Worm (Caenorhabditis elegans): Measurements from ENCODE around the gene F32D8.3.

F32D8.3 gene

DNA sequence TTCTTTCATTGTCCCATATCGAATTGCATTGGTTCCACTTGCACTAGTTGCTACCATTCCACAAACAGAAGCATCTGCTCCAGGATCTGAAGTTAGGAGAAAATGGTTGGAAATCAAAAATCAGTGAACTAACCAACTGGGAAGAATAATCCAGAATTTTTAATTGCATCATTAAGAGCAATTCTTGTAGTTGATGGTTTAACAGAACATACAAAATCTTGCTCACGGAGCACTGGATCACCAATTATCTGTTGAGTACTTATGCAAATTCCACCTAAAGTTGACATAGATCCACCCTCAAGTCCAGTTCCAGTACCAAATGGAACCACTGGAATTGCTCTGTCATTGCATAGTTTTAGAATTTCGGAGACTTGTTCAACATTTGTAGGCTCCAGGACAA lies 3.1 kb downstream of the F32D8.3 start:
- TF ChIP-seq dao-5 (tag; optimal IDR thresholded peaks at IDR 0.05), result no peak

DNA sequence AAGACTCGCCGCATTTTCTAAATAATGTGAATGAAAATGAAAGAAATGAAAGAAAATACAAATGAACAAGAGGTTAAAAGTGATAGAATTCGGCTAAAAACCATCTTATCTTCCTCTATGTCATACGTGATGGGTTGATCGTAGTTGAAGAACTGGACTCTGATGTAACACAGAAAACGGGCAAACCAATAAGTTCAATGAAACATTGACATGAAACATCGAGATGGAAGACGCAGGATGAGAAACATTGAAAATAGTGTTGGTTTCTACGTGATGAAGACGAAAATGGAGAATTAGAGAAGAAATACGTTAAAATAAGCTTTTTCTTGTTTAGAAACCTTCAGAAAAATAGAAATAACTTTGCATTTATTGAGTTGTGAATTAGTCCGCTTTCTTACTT lies 4.3 kb downstream of the F32D8.3 start, which contains the start of gene F32D8.12:
F32D8.12 (minus strand) TSS at position 48 of the 400 bp plus-strand sequence.
- TF ChIP-seq him-1 (tag; optimal IDR thresholded peaks at IDR 0.05) (no peak), dao-5 (tag; optimal IDR thresholded peaks at IDR 0.05) (no peak), W03F9.2 (tag; optimal IDR thresholded peaks at IDR 0.05) (no peak)

DNA sequence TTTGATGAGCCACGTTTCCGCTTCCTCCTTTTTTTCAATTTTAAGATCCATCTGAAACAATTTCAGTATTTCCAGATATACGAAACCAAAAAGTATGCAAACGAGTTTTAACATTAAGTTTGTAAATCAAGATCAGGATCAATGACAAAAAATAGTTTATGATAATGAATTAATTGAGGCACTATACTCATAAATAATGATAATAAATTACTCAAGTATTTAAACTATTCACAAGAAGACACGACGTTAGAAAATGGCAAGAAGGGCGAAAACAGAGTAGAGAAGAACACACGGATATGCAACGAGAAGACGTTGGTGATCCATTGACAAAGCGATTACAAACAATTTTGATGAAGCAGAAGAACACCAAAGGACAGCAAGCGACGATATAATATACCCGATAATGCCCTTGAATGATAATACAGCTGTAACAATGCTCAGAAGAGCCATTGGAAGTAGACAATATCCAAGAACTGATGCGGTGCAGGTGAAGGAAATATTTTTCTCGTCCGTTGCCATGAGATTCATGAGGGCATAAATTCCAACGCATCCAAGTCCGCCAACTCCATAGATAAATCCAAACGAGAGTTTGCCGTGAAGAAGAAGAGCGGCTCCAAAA lies 7.0 kb downstream of the F32D8.3 start, which contains the start of gene F32D8.4:
F32D8.4 (minus strand) TSS at position 51 of the 619 bp plus-strand sequence.
- no peak for TF ChIP-seq W03F9.2 (tag; optimal IDR thresholded peaks at IDR 0.05)
- no peak for TF ChIP-seq him-1 (tag; optimal IDR thresholded peaks at IDR 0.05)
- no peak for TF ChIP-seq dao-5 (tag; optimal IDR thresholded peaks at IDR 0.05)

DNA sequence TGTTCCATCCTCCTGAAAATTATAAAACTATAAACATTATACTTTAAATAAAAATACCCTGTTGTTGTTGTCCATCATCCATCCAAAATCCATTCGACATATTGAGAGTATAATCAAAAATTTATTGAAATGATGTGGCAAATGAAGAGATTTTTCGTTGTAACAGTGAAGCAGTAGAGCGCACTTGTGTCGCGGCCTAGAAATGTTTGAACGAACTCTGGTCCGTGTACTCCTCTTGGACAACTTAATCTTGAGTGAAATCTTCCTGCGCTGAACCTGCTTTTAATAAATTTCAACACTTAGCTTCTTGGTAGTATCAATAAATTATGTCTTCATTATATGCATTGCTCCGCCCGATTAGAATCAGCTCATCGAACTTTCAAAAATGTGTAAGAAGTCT lies 8.0 kb downstream of the F32D8.3 start, which contains the start of the genes F32D8.14 and F32D8.5:
F32D8.14 (minus strand) TSS at position 188 of the 400 bp plus-strand sequence.
F32D8.5 (plus strand) TSS at position 200 of the 400 bp plus-strand sequence.
- peak; percentile 92 for TF ChIP-seq W03F9.2 (tag; optimal IDR thresholded peaks at IDR 0.05)
- peak; percentile 33 for TF ChIP-seq him-1 (tag; optimal IDR thresholded peaks at IDR 0.05)
- no peak for TF ChIP-seq dao-5 (tag; optimal IDR thresholded peaks at IDR 0.05)

DNA sequence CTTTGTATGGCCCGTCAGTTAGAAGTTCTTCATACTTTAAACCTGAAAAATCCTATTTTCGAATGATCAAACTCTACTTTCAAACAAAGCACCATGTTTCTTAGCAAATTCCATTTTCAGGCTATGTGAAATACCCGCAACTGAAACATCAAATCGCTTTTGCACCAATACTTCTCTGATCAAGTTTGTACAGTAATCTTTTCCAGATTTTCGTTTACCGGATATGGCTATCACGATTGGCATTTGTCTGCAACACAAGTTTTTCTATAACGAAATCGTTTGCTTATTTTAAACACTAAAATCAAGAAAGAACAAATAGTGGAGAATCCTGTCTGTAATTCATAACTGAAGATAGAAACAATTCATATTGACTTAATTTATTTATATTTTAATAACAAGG lies 9.7 kb downstream of the F32D8.3 start, which contains the start of gene F32D8.13:
F32D8.13 (minus strand) TSS at position 249 of the 400 bp plus-strand sequence.
- no peak for TF ChIP-seq dao-5 (tag; optimal IDR thresholded peaks at IDR 0.05)
- no peak for TF ChIP-seq him-1 (tag; optimal IDR thresholded peaks at IDR 0.05)
- no peak for TF ChIP-seq W03F9.2 (tag; optimal IDR thresholded peaks at IDR 0.05)

DNA sequence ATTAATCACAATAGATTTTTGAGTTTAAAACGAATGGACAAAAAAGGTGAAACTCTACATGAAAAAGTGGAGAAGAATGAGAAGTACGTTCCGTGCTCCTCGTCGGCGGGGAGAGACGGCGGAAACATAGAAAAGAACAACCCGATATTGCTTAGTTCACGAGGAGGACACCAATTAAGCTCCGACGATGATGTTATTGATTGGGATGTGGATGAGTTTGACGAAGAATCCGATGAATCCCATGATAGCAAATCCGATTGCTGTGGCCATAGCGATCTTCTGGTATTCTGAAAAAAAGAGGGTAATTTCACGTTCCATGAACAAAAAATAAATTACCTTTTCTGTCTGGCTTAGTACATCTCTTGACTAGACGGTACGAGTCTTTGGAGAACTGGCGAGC lies 10.1 kb downstream of the F32D8.3 start:
- TF ChIP-seq him-1 (tag; optimal IDR thresholded peaks at IDR 0.05) (no peak), dao-5 (tag; optimal IDR thresholded peaks at IDR 0.05) (no peak), W03F9.2 (tag; optimal IDR thresholded peaks at IDR 0.05) (no peak)

DNA sequence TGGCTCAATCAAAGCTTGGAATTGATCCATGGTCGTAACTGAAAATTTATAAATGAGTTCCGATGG lies 10.3 kb downstream of the F32D8.3 start, which contains the start of gene sec-61.G:
sec-61.G (minus strand) TSS at position 38 of the 66 bp plus-strand sequence.
- no peak for TF ChIP-seq W03F9.2 (tag; optimal IDR thresholded peaks at IDR 0.05)
- no peak for TF ChIP-seq dao-5 (tag; optimal IDR thresholded peaks at IDR 0.05)
- no peak for TF ChIP-seq him-1 (tag; optimal IDR thresholded peaks at IDR 0.05)

DNA sequence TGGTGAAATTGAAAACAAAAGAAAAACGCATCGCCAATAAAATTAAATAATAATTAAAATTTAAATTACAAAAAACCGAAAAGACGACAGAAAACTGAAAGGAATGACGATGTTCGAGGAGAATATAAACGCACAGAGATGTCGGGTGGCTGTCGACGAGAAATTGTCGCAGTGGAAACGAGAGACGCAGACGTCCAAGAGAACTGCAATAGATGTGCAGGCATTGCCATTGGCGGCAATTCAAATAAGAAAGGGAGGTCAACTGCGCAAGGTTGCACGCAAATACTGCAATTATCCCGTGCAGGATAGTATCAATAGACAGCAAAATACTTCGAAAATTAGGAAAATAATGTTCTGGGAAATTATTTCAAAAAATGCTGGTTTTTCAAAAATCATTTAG lies 10.5 kb downstream of the F32D8.3 start:
- TF ChIP-seq him-1 (tag; optimal IDR thresholded peaks at IDR 0.05), result peak; percentile 97
- TF ChIP-seq W03F9.2 (tag; optimal IDR thresholded peaks at IDR 0.05), result peak; percentile 97
- TF ChIP-seq dao-5 (tag; optimal IDR thresholded peaks at IDR 0.05), result peak; percentile 43

DNA sequence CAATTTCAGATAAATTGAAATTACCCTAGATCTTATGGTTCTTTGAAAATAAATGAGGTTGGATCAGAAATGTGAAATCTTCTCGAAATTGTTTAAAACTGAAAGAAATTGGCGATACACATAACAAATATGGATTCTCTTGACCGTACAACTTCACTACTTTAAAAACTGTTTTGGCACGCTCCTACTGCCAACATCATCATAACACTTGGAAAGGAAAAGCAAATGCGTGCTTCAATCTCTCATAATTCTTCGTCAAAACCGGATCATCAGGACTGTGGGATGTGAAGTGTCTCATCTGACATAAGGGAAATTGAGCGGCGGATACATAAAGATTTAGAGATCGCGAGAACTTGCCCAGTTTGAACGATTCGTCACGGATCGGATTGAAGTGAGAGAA lies 11.5 kb downstream of the F32D8.3 start, which contains the start of gene F32D8.7:
F32D8.7 (plus strand) TSS at position 329 of the 400 bp plus-strand sequence.
- no peak for TF ChIP-seq dao-5 (tag; optimal IDR thresholded peaks at IDR 0.05)
- TF ChIP-seq him-1 (tag; optimal IDR thresholded peaks at IDR 0.05), result no peak
- no peak for TF ChIP-seq W03F9.2 (tag; optimal IDR thresholded peaks at IDR 0.05)

DNA sequence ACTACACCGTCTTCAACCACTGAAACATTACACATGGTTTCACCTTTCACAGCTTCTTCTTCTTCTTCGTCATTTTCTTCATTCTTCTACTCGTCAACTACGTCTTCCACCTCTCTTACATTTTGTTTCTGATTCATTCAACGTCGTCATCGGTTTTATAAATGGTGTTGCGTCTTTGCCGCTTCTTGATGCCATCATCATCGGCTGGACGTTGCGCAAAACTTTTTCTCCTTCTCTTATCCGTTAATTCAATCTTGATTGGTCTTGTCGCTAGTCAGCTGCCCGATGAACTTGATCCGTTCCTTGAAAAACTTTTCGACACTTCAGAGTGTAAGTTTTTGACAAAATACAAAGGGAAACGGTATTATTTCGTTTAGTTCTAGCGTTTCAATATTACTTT lies 12.0 kb downstream of the F32D8.3 start:
- TF ChIP-seq him-1 (tag; optimal IDR thresholded peaks at IDR 0.05) (no peak), W03F9.2 (tag; optimal IDR thresholded peaks at IDR 0.05) (no peak), dao-5 (tag; optimal IDR thresholded peaks at IDR 0.05) (no peak)

DNA sequence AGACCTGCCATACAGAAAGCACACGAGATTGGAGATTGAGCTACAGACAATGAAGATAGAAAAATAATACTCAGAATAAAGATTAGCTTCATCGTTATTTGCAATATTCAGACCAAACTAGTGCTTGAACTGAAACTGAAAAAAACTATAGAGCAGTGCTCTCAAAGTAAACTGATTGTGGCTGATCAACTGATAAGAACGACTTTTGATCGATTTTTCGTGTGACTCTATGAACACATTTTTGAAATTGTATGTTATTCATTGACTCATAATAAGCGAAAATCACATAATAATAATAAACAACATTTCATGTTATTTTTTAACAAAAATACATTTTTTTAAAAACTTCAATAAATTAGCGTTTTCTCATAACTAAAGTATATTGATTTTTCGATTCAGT lies 14.5 kb downstream of the F32D8.3 start, which contains the start of gene spp-16:
spp-16 (minus strand) TSS at position 179 of the 400 bp plus-strand sequence.
- TF ChIP-seq him-1 (tag; optimal IDR thresholded peaks at IDR 0.05) (no peak), dao-5 (tag; optimal IDR thresholded peaks at IDR 0.05) (no peak)

DNA sequence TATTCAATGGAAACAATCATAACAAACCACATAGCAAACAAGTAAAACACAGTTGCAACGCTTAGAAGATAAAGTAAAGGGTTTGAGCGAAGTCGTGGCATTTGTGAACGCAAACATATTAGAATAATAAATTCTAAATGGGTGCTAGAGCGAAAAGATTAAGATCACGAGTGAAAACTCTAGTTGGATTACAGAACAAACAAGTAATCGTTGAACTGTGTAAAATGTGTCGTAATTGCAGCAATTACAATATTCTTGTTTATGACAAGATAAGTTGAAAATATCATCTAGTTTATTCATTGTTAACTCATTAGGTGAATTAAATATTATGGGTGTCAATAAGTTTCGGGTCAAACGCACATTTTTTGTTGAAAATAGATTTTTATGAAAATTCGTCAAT lies 16.0 kb downstream of the F32D8.3 start, which contains the start of gene F32D8.8:
F32D8.8 (minus strand) TSS at position 101 of the 400 bp plus-strand sequence.
- no peak for TF ChIP-seq dao-5 (tag; optimal IDR thresholded peaks at IDR 0.05)
- TF ChIP-seq him-1 (tag; optimal IDR thresholded peaks at IDR 0.05), result no peak
- TF ChIP-seq W03F9.2 (tag; optimal IDR thresholded peaks at IDR 0.05), result no peak

DNA sequence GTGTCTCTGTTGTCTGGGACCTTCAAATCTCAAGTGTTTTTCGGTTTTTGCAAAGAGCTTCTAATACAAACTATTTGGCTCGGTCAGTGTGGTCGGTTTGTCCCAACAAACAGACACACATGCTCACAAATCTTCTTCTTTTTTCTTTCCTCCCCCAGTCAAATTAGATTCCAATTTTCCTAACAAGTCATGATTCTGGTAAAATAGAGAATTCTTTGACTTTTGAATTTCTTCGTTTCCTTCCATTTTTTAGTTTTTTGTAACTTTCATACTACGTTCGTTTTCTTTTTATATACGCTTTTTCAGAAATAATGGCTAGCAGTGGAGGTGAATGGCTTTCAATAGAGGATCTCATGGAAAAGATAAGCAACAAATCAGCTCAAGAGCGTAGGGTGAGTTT lies 17.1 kb downstream of the F32D8.3 start, which contains the start of gene F32D8.15:
F32D8.15 (plus strand) TSS at position 301 of the 400 bp plus-strand sequence.
- no peak for TF ChIP-seq W03F9.2 (tag; optimal IDR thresholded peaks at IDR 0.05)
- TF ChIP-seq dao-5 (tag; optimal IDR thresholded peaks at IDR 0.05), result no peak
- no peak for TF ChIP-seq him-1 (tag; optimal IDR thresholded peaks at IDR 0.05)

DNA sequence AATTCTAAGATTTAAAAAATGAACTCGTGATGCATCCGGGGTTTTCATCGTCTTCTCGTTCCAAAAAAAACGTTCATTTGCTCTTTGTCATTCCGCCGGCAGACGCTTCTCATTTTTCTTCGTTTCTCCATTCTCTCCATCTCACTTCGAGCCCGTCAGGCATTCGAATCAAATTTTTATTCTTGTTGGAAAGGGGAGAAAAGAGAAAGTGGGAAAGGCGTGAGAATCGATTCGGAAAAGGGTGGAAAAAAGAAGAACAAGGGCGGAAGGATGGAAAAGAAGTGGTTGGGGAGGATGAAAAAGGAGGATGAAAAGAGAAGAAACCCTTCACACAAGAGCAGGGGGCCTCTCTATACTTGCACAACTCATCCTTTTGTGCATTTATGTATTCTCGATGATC lies 18.2 kb downstream of the F32D8.3 start:
- TF ChIP-seq dao-5 (tag; optimal IDR thresholded peaks at IDR 0.05) (no peak), W03F9.2 (tag; optimal IDR thresholded peaks at IDR 0.05) (no peak), him-1 (tag; optimal IDR thresholded peaks at IDR 0.05) (no peak)

DNA sequence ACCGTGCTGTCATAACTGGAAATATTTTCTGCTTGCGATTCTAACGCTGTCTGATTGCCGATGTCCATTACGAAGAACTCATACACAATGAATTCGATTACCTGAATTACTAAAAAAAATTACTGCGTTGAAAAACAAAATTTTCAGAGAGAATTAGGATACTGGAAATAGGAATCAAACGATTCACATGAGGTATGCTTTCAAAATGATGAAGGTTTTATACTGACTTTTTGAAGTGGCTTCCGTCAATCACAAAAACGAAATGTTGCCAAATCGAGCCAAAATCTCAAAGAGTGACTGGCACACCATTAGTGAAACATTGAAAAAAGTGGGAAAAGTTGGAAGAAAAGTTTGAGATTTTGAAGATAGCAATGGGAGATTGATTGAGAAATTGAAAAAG lies 22.4 kb downstream of the F32D8.3 start, which contains the start of gene zzz-1:
zzz-1 (minus strand) TSS at position 101 of the 400 bp plus-strand sequence.
- no peak for TF ChIP-seq him-1 (tag; optimal IDR thresholded peaks at IDR 0.05)
- no peak for TF ChIP-seq dao-5 (tag; optimal IDR thresholded peaks at IDR 0.05)
- TF ChIP-seq W03F9.2 (tag; optimal IDR thresholded peaks at IDR 0.05), result no peak
